Worm (Caenorhabditis elegans) whole organism, early embryonic: ENCODE results near the gene srx-119.

Experiments
- B0310.2 ChIP-seq: sonication (generic microtip); optimal IDR thresholded peaks from 2 replicates; lab custom pipeline; 2016; ENCODE audit warnings: mild to moderate bottlenecking, missing genetic modification characterization, missing compliant biosample characterization
- F13C5.2 ChIP-seq: sonication (generic microtip); optimal IDR thresholded peaks from 2 replicates; lab custom pipeline; 2017; ENCODE audit warnings: mild to moderate bottlenecking, missing genetic modification characterization, inconsistent platforms, missing compliant biosample characterization
- aly-1 ChIP-seq: sonication (generic microtip); optimal IDR thresholded peaks from 2 replicates; lab custom pipeline; 2016; ENCODE audit warnings: missing genetic modification characterization, missing compliant biosample characterization
- ama-1 ChIP-seq: fragments of 150-350 bp; optimal IDR thresholded peaks from 2 replicates; lab custom pipeline; 2014
- ceh-13 ChIP-seq: fragments of 200-800 bp; sonication (Bioruptor generic); optimal IDR thresholded peaks from 2 replicates; lab custom pipeline; 2018; ENCODE audit warnings: mild to moderate bottlenecking, missing genetic modification characterization, missing compliant biosample characterization
- ets-7 ChIP-seq: sonication (generic microtip); optimal IDR thresholded peaks from 2 replicates; lab custom pipeline; 2016; ENCODE audit warnings: missing genotype, missing genetic modification characterization, missing compliant biosample characterization
- hmg-4 ChIP-seq: fragments of 200-800 bp; sonication (Bioruptor generic); optimal IDR thresholded peaks from 2 replicates; lab custom pipeline; 2018; ENCODE audit warnings: mild to moderate bottlenecking, missing genetic modification characterization, missing compliant biosample characterization
- hnd-1 ChIP-seq: sonication (generic microtip); optimal IDR thresholded peaks from 2 replicates; lab custom pipeline; 2016; ENCODE audit warnings: missing genetic modification characterization, missing compliant biosample characterization
- pes-1 ChIP-seq: fragments of 200-800 bp; sonication (Bioruptor generic); IDR thresholded peaks from 2 replicates; pipeline ENCODE4 v1.3.6; 2022; ENCODE audit warnings: missing genetic modification reagents, missing genetic modification characterization, missing compliant biosample characterization
- scrt-1 ChIP-seq: fragments of 200-800 bp; sonication (Bioruptor generic); IDR thresholded peaks from 2 replicates; pipeline ENCODE4 v1.3.6; 2022; ENCODE audit warnings: missing genetic modification characterization, missing compliant biosample characterization
- sea-1 ChIP-seq: fragments of 200-800 bp; sonication (Bioruptor generic); conservative IDR thresholded peaks from 2 replicates; pipeline ENCODE4 v1.3.6; 2022; ENCODE audit warnings: missing genetic modification characterization, missing compliant biosample characterization
- tra-4 ChIP-seq: sonication (generic microtip); optimal IDR thresholded peaks from 2 replicates; lab custom pipeline; 2017; ENCODE audit warnings: missing genetic modification characterization, missing compliant biosample characterization

DNA sequence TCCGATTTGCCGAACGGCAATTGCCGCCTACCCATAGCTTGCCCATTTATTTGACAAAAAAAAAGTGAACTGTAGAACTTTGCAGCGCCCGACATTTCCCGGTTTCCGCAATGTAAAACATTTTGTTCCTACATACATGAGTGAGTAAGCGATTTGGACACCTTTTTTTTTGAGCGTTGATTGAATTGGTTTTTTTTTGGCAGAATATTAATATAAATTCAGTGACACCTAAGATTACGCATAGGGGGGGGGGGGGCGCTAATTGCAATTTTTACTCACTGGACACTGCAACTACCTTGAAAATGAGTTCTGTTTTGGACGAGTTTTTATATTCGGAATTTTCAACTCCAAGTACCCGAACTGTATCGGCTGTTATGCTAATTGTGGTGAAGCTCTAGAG, 2.5 kb upstream of the srx-119 start, which contains the start of gene srx-118:
- no peak for TF ChIP-seq ama-1 (lab: Kevin White, UChicago)
- TF ChIP-seq ceh-13 (GFP tag; lab: Kevin White, UChicago) = no peak
- TF ChIP-seq B0310.2 (tag; lab: Kevin White, UChicago) = no peak
- no peak for TF ChIP-seq ets-7 (tag; lab: Kevin White, UChicago)
- TF ChIP-seq F13C5.2 = no peak
- TF ChIP-seq tra-4 (tag; lab: Kevin White, UChicago) = no peak
- TF ChIP-seq scrt-1 (GFP tag; lab: Robert Waterston, UW) = no peak
- TF ChIP-seq hnd-1 (tag; lab: Kevin White, UChicago) = no peak
- TF ChIP-seq aly-1 (tag; lab: Kevin White, UChicago) = no peak
- no peak for TF ChIP-seq sea-1 (GFP tag; lab: Robert Waterston, UW)
- TF ChIP-seq hmg-4 (GFP tag; lab: Kevin White, UChicago) = no peak
- TF ChIP-seq pes-1 (GFP tag; lab: Robert Waterston, UW) = no peak
